Fruit fly (Drosophila melanogaster): Measurements from ENCODE around the gene CG33340.

The CG33340 gene

dm6 chr3R:24333182-24333808 is 29.6 kb upstream of the CG33340 start, which contains the start of the genes Rrp5 and Dis3:
Gene Rrp5, minus strand, starts transcription at chr3R:24333316.
Gene Dis3, plus strand, starts transcription at chr3R:24333433.
- TF ChIP-seq eve (GFP tag; optimal IDR thresholded peaks at IDR 0.05): no peak
- TF ChIP-seq Vsx1 (GFP tag; optimal IDR thresholded peaks at IDR 0.05): no peak
- TF ChIP-seq dimm (GFP tag; IDR thresholded peaks at IDR 0.05): no peak
- no peak; the same call in 3 of the 4 replicates for TF ChIP-seq Gug (GFP tag; IDR thresholded peaks at IDR 0.05)
- no peak for TF ChIP-seq otp (GFP tag; IDR thresholded peaks at IDR 0.05)
- peak; percentile 53 for TF ChIP-seq CG13624 (GFP tag; optimal IDR thresholded peaks at IDR 0.05)
- peak; percentile 44; the same call in 1 of the 2 replicates for TF ChIP-seq Bgb (GFP tag; IDR thresholded peaks at IDR 0.05; ENCODE audit: partially characterized antibody)
- TF ChIP-seq sr (GFP tag; IDR thresholded peaks at IDR 0.05): no peak
- no peak for TF ChIP-seq Camta (GFP tag; optimal IDR thresholded peaks at IDR 0.05)
- no peak for TF ChIP-seq prd (optimal IDR thresholded peaks at IDR 0.05)
- TF ChIP-seq prd (GFP tag; IDR thresholded peaks at IDR 0.05): peak; percentile 49; the same call in 1 of the 3 replicates
- no peak for TF ChIP-seq ap (GFP tag; IDR thresholded peaks at IDR 0.05)
- TF ChIP-seq D19B (GFP tag; optimal IDR thresholded peaks at IDR 0.05): no peak
- peak; percentile 30; the same call in 1 of the 2 replicates for TF ChIP-seq CG14441 (GFP tag; IDR thresholded peaks at IDR 0.05)
- TF ChIP-seq HLH3B (GFP tag; IDR thresholded peaks at IDR 0.05): no peak
- no peak for TF ChIP-seq slp2 (GFP tag; optimal IDR thresholded peaks at IDR 0.05)
- no peak for TF ChIP-seq ERR (GFP tag; optimal IDR thresholded peaks at IDR 0.05)
- TF ChIP-seq twi (tag; optimal IDR thresholded peaks at IDR 0.05): no peak
- no peak for TF ChIP-seq bowl (GFP tag; IDR thresholded peaks at IDR 0.05)
- peak; percentile 100 for TF ChIP-seq dm (GFP tag; optimal IDR thresholded peaks at IDR 0.05)
- peak; percentile 38 for TF ChIP-seq Bdp1 (GFP tag; optimal IDR thresholded peaks at IDR 0.05)
- no peak for TF ChIP-seq CG4730 (GFP tag; IDR thresholded peaks at IDR 0.05)
- no peak for TF ChIP-seq CG12942 (GFP tag; optimal IDR thresholded peaks at IDR 0.05)
- no peak for TF ChIP-seq crc (GFP tag; optimal IDR thresholded peaks at IDR 0.05)
- peak; percentile 76 for TF ChIP-seq Opbp (GFP tag; IDR thresholded peaks at IDR 0.05; ENCODE audit: partially characterized antibody)
- no peak for TF ChIP-seq BtbVII (GFP tag; optimal IDR thresholded peaks at IDR 0.05)
- TF ChIP-seq wdn (GFP tag; IDR thresholded peaks at IDR 0.05): 0 out of 2 replicates have a peak, but pooled peaks have one; percentile 38
- no peak for TF ChIP-seq CG16815 (GFP tag; optimal IDR thresholded peaks at IDR 0.05)
- no peak for TF ChIP-seq CG3407 (GFP tag; optimal IDR thresholded peaks at IDR 0.05)
- TF ChIP-seq cg (GFP tag; optimal IDR thresholded peaks at IDR 0.05): no peak
- no peak for TF ChIP-seq gsb-n (tag; optimal IDR thresholded peaks at IDR 0.05)
- peak; percentile 97 for TF ChIP-seq YL-1 (GFP tag; optimal IDR thresholded peaks at IDR 0.05)
- peak; percentile 64; the same call in 1 of the 2 replicates for TF ChIP-seq CG13287 (GFP tag; IDR thresholded peaks at IDR 0.05; ENCODE audit: partially characterized antibody)
- no peak for TF ChIP-seq hbn (GFP tag; IDR thresholded peaks at IDR 0.05; ENCODE audit: partially characterized antibody)
- TF ChIP-seq ttk (GFP tag; IDR thresholded peaks at IDR 0.05): peak; percentile 38; the same call in 1 of the 2 replicates
- peak; percentile 38 for TF ChIP-seq shn (GFP tag; optimal IDR thresholded peaks at IDR 0.05)
- 0 out of 2 replicates have a peak, but pooled peaks have one; percentile 10 for TF ChIP-seq toy (GFP tag; IDR thresholded peaks at IDR 0.05)
- TF ChIP-seq gfzf (GFP tag; optimal IDR thresholded peaks at IDR 0.05): peak; percentile 97
- peak; percentile 42; the same call in 1 of the 2 replicates for TF ChIP-seq CG10366 (GFP tag; IDR thresholded peaks at IDR 0.05)
- peak; percentile 7 for TF ChIP-seq CG8089 (GFP tag; optimal IDR thresholded peaks at IDR 0.05)
- TF ChIP-seq CG2712 (tag; optimal IDR thresholded peaks at IDR 0.05): no peak
- no peak for TF ChIP-seq CG17361 (GFP tag; IDR thresholded peaks at IDR 0.05)
- TF ChIP-seq zfh2 (GFP tag; optimal IDR thresholded peaks at IDR 0.05): peak; percentile 51
- no peak for TF ChIP-seq fd3F (GFP tag; optimal IDR thresholded peaks at IDR 0.05)
- TF ChIP-seq CG14014 (GFP tag; IDR thresholded peaks at IDR 0.05): peak; percentile 38; the same call in 1 of the 2 replicates
- TF ChIP-seq CG7987 (GFP tag; optimal IDR thresholded peaks at IDR 0.05): peak; percentile 26
- TF ChIP-seq CG9932 (GFP tag; IDR thresholded peaks at IDR 0.05): peak; percentile 77
- peak; percentile 32; the same call in 1 of the 2 replicates for TF ChIP-seq Ada2b (GFP tag; IDR thresholded peaks at IDR 0.05)
- no peak for TF ChIP-seq CG10209 (GFP tag; optimal IDR thresholded peaks at IDR 0.05)
- peak; percentile 6 for TF ChIP-seq pfk (GFP tag; optimal IDR thresholded peaks at IDR 0.05)
- TF ChIP-seq mam (GFP tag; optimal IDR thresholded peaks at IDR 0.05): peak; percentile 16
